Worm (Caenorhabditis elegans): ENCODE results near the gene arrd-15.

The arrd-15 gene

DNA sequence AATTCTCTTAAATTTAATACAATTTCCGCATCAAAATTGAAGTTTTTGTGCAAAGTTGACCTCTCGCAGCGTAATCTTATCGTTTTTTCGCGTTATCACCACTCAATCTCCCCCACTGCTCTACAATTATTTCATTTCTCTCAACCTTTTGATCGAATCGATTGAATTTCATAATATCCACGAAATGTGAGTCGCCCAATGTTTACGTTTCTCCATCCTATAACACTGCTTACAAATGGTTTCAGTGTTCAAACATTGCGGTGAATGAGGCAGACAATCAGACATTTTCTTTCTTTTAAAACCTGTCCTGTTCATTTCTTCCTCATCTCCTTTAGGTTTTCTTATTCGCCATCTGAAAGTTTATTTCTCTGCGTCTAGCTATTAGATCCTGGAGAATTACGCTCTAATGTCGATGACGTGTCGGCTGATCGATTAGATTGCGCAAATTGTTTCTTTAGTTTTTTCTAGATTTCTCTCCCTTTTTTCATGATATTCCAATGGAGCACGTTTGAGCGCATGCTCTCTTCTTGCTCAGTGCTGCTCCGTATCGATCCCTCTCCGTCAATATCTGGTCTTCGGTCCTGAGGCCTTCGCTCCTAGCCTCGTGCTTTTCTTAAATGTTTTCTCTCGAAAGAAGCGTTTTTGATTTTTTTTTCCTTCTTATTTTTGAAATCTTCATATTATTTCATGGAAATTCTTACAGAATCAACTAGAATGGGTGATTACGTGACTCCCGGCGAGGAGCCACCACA, 24.7 kb upstream of the arrd-15 start, which contains the start of gene unc-32 (continued):
- TF ChIP-seq ceh-24 (tag; optimal IDR thresholded peaks at IDR 0.05) = no peak
- no peak for TF ChIP-seq pat-9 (tag; optimal IDR thresholded peaks at IDR 0.05)

DNA sequence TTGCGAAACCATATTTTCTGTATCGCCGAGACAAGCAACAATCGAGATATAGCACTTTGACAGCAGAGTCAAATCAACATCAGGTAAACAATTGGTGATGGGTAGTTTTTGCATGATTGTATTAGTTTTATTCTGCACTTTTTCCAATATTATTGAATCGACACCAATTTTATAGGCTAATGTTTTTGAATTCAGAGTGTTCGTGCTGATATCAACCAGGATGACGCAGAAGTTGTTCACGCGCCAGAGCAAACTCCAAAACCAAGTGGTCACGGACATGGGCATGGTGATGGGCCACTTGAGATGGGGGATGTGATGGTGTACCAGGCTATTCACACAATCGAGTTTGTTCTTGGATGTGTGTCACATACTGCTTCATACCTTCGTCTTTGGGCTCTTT, 19.7 kb upstream of the arrd-15 start:
- TF ChIP-seq ceh-34 (tag; optimal IDR thresholded peaks at IDR 0.05) = no peak
- no peak for TF ChIP-seq ceh-14 (tag; optimal IDR thresholded peaks at IDR 0.05)
- TF ChIP-seq pqm-1 (tag; optimal IDR thresholded peaks at IDR 0.05) = no peak
- no peak for TF ChIP-seq pag-3 (tag; optimal IDR thresholded peaks at IDR 0.05; ENCODE audit: borderline replicate concordance)
- no peak for TF ChIP-seq npax-4 (tag; optimal IDR thresholded peaks at IDR 0.05)
- TF ChIP-seq hlh-15 (tag; optimal IDR thresholded peaks at IDR 0.05) = no peak
- TF ChIP-seq hlh-30 (tag; optimal IDR thresholded peaks at IDR 0.05; ENCODE audit: insufficient read depth) = no peak
- TF ChIP-seq fkh-6 (tag; optimal IDR thresholded peaks at IDR 0.05) = no peak
- TF ChIP-seq hlh-6 (tag; optimal IDR thresholded peaks at IDR 0.05) = no peak
- no peak for TF ChIP-seq K09A11.1 (tag; optimal IDR thresholded peaks at IDR 0.05; ENCODE audit: insufficient read depth)
- no peak for TF ChIP-seq syd-9 (tag; optimal IDR thresholded peaks at IDR 0.05)
- TF ChIP-seq pha-4 (tag; optimal IDR thresholded peaks at IDR 0.05) = no peak
- TF ChIP-seq unc-3 (GFP tag; conservative IDR thresholded peaks at IDR 0.05) = no peak
- no peak for TF ChIP-seq unc-3 (tag; optimal IDR thresholded peaks at IDR 0.05)
- no peak for TF ChIP-seq ceh-9 (tag; optimal IDR thresholded peaks at IDR 0.05)
- TF ChIP-seq T23F11.4 (GFP tag; optimal IDR thresholded peaks at IDR 0.05) = no peak
- no peak for TF ChIP-seq ets-4 (tag; optimal IDR thresholded peaks at IDR 0.05)
- no peak for TF ChIP-seq che-1 (tag; optimal IDR thresholded peaks at IDR 0.05)
- TF ChIP-seq nhr-232 (tag; optimal IDR thresholded peaks at IDR 0.05) = no peak
- TF ChIP-seq pha-2 (tag; optimal IDR thresholded peaks at IDR 0.05) = no peak
- no peak for TF ChIP-seq unc-55 (GFP tag; optimal IDR thresholded peaks at IDR 0.05)

DNA sequence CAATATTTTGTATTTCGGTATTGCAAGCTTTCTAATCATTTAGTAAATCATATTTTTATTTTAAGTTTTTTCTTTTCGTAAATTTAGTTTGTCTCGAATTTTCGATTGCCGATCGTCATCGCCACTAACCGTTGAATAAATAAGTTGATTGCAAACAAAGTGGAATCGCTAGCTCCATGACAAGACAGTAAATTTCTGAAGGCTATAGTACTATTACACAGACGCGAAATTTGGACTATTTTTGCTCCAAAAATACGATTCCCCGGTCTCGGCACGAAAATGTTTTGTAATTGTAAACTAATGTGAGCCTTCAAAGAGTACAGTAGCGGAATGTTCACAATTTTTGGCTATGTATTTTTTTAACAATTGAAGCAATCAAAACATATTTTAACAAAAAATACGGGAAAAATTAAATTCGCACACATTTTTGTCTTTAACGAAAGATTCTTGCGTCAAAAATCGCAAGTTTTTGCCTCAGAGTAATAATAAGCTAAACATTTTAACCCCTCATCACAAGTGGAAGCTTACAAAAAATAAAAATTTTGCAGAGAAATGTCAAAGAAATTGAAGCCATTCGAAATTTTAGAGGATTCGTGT, 18.1 kb upstream of the arrd-15 start, which contains the start of gene tpk-1:
TSS of gene tpk-1 (plus strand) at position 547 of the 597 bp plus-strand sequence.
- TF ChIP-seq tbx-7 (tag; optimal IDR thresholded peaks at IDR 0.05) = no peak
- no peak for TF ChIP-seq nfya-1 (tag; optimal IDR thresholded peaks at IDR 0.05)
- no peak for TF ChIP-seq unc-3 (GFP tag; conservative IDR thresholded peaks at IDR 0.05)
- no peak for TF ChIP-seq unc-3 (tag; optimal IDR thresholded peaks at IDR 0.05)
- TF ChIP-seq sdc-2 (tag; optimal IDR thresholded peaks at IDR 0.05) = no peak
- no peak for TF ChIP-seq ceh-30 (tag; optimal IDR thresholded peaks at IDR 0.05)
- no peak for TF ChIP-seq sox-4 (tag; optimal IDR thresholded peaks at IDR 0.05)
- TF ChIP-seq T23F11.4 (GFP tag; optimal IDR thresholded peaks at IDR 0.05) = no peak
- TF ChIP-seq fkh-10 (GFP tag; optimal IDR thresholded peaks at IDR 0.05) = no peak
- no peak for TF ChIP-seq hlh-13 (GFP tag; optimal IDR thresholded peaks at IDR 0.05)
- no peak for TF ChIP-seq K02D7.2 (tag; optimal IDR thresholded peaks at IDR 0.05)
- no peak for TF ChIP-seq elt-4 (tag; optimal IDR thresholded peaks at IDR 0.05)
- TF ChIP-seq madf-2 (tag; optimal IDR thresholded peaks at IDR 0.05) = no peak
- no peak for TF ChIP-seq ceh-2 (tag; optimal IDR thresholded peaks at IDR 0.05)
- TF ChIP-seq pros-1 (tag; optimal IDR thresholded peaks at IDR 0.05) = no peak
- TF ChIP-seq nhr-11 (tag; optimal IDR thresholded peaks at IDR 0.05) = no peak

DNA sequence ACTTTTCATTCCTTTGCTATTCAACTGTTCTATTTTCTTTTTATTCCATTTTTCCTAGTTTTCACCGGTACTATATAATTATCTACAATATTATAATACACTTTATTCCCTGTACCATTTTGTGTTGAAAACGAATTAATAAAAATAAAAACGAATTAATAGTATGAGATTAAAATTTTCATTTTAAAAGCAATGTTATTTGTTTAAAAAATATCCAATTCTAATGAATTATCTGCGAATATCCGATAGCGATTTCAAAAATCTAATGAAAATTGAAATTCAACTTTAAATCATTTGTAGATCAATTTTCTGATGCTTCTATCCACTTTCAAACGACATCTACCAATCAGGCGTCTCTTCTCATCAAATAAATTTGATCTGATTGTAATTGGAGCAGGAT, 16.4 kb upstream of the arrd-15 start, which contains the start of gene trxr-2:
TSS of gene trxr-2 (plus strand) at position 301 of the 400 bp plus-strand sequence.
- TF ChIP-seq hlh-30 (tag; optimal IDR thresholded peaks at IDR 0.05; ENCODE audit: insufficient read depth) (no peak), mec-3 (tag; optimal IDR thresholded peaks at IDR 0.05; ENCODE audit: borderline replicate concordance) (no peak), F13H6.1 (tag; optimal IDR thresholded peaks at IDR 0.05) (no peak), zip-5 (tag; optimal IDR thresholded peaks at IDR 0.05) (no peak), ceh-18 (tag; optimal IDR thresholded peaks at IDR 0.05) (no peak), dve-1 (tag; optimal IDR thresholded peaks at IDR 0.05) (no peak), pha-4 (tag; optimal IDR thresholded peaks at IDR 0.05) (no peak), pha-2 (tag; optimal IDR thresholded peaks at IDR 0.05) (no peak), ceh-19 (GFP tag; optimal IDR thresholded peaks at IDR 0.05) (no peak), che-1 (tag; optimal IDR thresholded peaks at IDR 0.05) (no peak), fkh-10 (GFP tag; optimal IDR thresholded peaks at IDR 0.05) (no peak), tbx-2 (tag; optimal IDR thresholded peaks at IDR 0.05) (no peak), ahr-1 (tag; optimal IDR thresholded peaks at IDR 0.05) (no peak), T23F11.4 (GFP tag; optimal IDR thresholded peaks at IDR 0.05) (no peak)
